1 worm cellular context compared by ENCODE assay signal in genomic region chrX:12914209-12914608, ce11.
TF ChIP-seq lines count a peak whose summit lies in the region.

No protein-coding gene starts in this region.

TF ChIP-seq in whole organism, L1 larva, 84 proteins besides CTCF, POLR2A, EP300 and RAD21 (continued from another document):
- TF ChIP-seq lir-3 (tag; optimal IDR thresholded peaks at IDR 0.05; lab: Kevin White, UChicago; ENCODE audit: poor library complexity) (peak; percentile 44), sox-4 (tag; optimal IDR thresholded peaks at IDR 0.05; lab: Kevin White, UChicago) (peak; percentile 13), egl-13 (tag; optimal IDR thresholded peaks at IDR 0.05; lab: Kevin White, UChicago) (peak; percentile 59), pax-3 (tag; optimal IDR thresholded peaks at IDR 0.05; lab: Kevin White, UChicago) (peak; percentile 57)
